Fruit fly (Drosophila melanogaster): Measurements from ENCODE around the gene GatC.

Gene GatC

DNA sequence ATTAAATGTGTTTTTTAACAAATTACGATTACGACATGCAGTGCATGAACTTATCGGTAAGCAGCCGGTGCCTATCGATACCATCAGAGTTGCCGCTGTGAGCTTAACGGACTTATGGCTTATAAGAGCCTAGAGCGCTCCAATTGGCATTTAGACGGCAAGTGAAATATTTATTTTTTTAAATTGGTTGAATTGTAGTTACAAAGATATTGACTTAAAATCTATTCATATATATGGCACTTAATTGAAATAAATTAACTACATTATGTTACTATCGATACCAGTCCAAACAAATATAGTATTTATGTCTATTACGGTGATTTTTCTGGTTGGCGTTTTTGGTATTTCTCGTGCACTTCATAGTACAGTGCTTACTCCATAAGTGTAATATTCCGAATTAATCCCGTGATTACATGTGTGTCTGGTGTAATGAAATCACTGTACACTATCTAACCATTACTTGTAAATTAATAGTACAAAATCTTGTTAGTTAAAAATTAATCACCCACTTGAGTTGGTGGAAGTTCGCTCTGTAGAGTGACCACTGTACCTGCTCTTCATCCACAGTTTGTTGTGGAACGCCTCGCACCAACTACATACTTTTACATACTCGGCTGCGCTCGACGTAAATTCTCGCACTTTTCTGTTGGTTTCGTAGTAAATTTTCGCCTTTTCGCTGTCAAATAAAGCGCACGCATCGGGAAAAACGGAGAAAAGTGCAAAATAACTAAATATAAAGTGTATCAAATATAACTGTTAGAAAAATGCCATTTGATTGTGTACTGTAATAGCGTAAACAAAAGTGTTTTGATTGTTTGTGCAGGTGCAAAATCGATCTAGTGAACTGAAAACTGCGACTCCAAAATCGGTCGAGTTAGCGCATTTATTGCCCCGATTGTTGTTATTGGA, 2.4 kb upstream of the GatC start, which contains the start of the genes mRpS23 and CenG1A (continued):
- TF ChIP-seq CG15696 (tag; optimal IDR thresholded peaks at IDR 0.05) (peak; percentile 99), HmgZ (tag; optimal IDR thresholded peaks at IDR 0.05) (peak; percentile 100), CG10979 (tag; optimal IDR thresholded peaks at IDR 0.05) (peak; percentile 100), HLH4C (GFP tag; IDR thresholded peaks at IDR 0.05; ENCODE audit: partially characterized antibody) (peak; percentile 85), CG10462 (GFP tag; optimal IDR thresholded peaks at IDR 0.05) (peak; percentile 99), CTCF (GFP tag; optimal IDR thresholded peaks at IDR 0.05) (peak; percentile 82), CG10543 (GFP tag; optimal IDR thresholded peaks at IDR 0.05) (peak; percentile 99), nerfin-1 (tag; optimal IDR thresholded peaks at IDR 0.05) (peak; percentile 100), CG8388 (GFP tag; optimal IDR thresholded peaks at IDR 0.05) (peak; percentile 100), CG18764 (GFP tag; optimal IDR thresholded peaks at IDR 0.05) (peak; percentile 99), CG12769 (tag; optimal IDR thresholded peaks at IDR 0.05) (peak; percentile 100), CG12219 (GFP tag; optimal IDR thresholded peaks at IDR 0.05) (peak; percentile 100), CG8478 (optimal IDR thresholded peaks at IDR 0.05) (no peak), CG4820 (GFP tag; optimal IDR thresholded peaks at IDR 0.05) (peak; percentile 99), gcm2 (GFP tag; optimal IDR thresholded peaks at IDR 0.05) (peak; percentile 99), CG10366 (GFP tag; IDR thresholded peaks at IDR 0.05) (peak; percentile 100), ato (GFP tag; IDR thresholded peaks at IDR 0.05; ENCODE audit: partially characterized antibody) (0 out of 2 replicates have a peak, but pooled peaks have one; percentile 33), CG2712 (tag; optimal IDR thresholded peaks at IDR 0.05) (peak; percentile 100), CG2120 (GFP tag; optimal IDR thresholded peaks at IDR 0.05) (peak; percentile 100), CG7786 (GFP tag; optimal IDR thresholded peaks at IDR 0.05) (peak; percentile 100), vfl (GFP tag; optimal IDR thresholded peaks at IDR 0.05) (peak; percentile 100), dmrt99B (tag; optimal IDR thresholded peaks at IDR 0.05) (peak; percentile 100), Atf6 (GFP tag; IDR thresholded peaks at IDR 0.05) (peak; percentile 100), Hmr (GFP tag; optimal IDR thresholded peaks at IDR 0.05) (peak; percentile 100), crp (GFP tag; optimal IDR thresholded peaks at IDR 0.05) (peak; percentile 52 to 78), CG4328 (GFP tag; optimal IDR thresholded peaks at IDR 0.05) (peak; percentile 99), wek (GFP tag; optimal IDR thresholded peaks at IDR 0.05) (peak; percentile 99), CG11723 (GFP tag; optimal IDR thresholded peaks at IDR 0.05) (peak; percentile 99), phol (tag; optimal IDR thresholded peaks at IDR 0.05) (peak; percentile 99), CG1792 (GFP tag; optimal IDR thresholded peaks at IDR 0.05) (peak; percentile 99), Dad (GFP tag; optimal IDR thresholded peaks at IDR 0.05) (peak; percentile 100), CG12659 (GFP tag; optimal IDR thresholded peaks at IDR 0.05) (peak; percentile 100), Bdp1 (GFP tag; optimal IDR thresholded peaks at IDR 0.05) (peak; percentile 96), Ravus (GFP tag; IDR thresholded peaks at IDR 0.05) (peak; percentile 99), unc-4 (GFP tag; IDR thresholded peaks at IDR 0.05; ENCODE audit: partially characterized antibody) (peak; percentile 82), Meics (GFP tag; optimal IDR thresholded peaks at IDR 0.05) (peak; percentile 100), cad (GFP tag; optimal IDR thresholded peaks at IDR 0.05) (no peak), CG8924 (tag; optimal IDR thresholded peaks at IDR 0.05) (peak; percentile 100), HLH3B (GFP tag; IDR thresholded peaks at IDR 0.05) (peak; percentile 100), tna (GFP tag; IDR thresholded peaks at IDR 0.05; ENCODE audit: partially characterized antibody) (peak; percentile 53), ro (GFP tag; IDR thresholded peaks at IDR 0.05) (peak; percentile 99), CG1832 (GFP tag; optimal IDR thresholded peaks at IDR 0.05) (no peak), Ets97D (GFP tag; optimal IDR thresholded peaks at IDR 0.05) (peak; percentile 97), pan (optimal IDR thresholded peaks at IDR 0.05) (no peak), pan (GFP tag; optimal IDR thresholded peaks at IDR 0.05 in 1 of 2, IDR thresholded peaks at IDR 0.05 in 1 of 2) (peak in 1 of 2 experiments; percentile 100), CG3726 (GFP tag; IDR thresholded peaks at IDR 0.05) (peak; percentile 100), trh (GFP tag; optimal IDR thresholded peaks at IDR 0.05) (peak; percentile 99), CG14860 (GFP tag; IDR thresholded peaks at IDR 0.05; ENCODE audit: partially characterized antibody) (peak; percentile 86), gt (GFP tag; IDR thresholded peaks at IDR 0.05) (peak; percentile 99)
